Fruit fly (Drosophila melanogaster): ENCODE measurements around the gene gcm2.

Gene gcm2

dm6 chr2L:9570673-9571193 is 37.6 kb upstream of the gcm2 start (continued):
- TF ChIP-seq tll (GFP tag; optimal IDR thresholded peaks at IDR 0.05) (no peak), CG13123 (GFP tag; optimal IDR thresholded peaks at IDR 0.05) (peak; percentile 2), sd (tag; optimal IDR thresholded peaks at IDR 0.05) (peak; percentile 59), CG15696 (tag; optimal IDR thresholded peaks at IDR 0.05) (no peak), CG3281 (GFP tag; optimal IDR thresholded peaks at IDR 0.05) (peak; percentile 29), zen2 (GFP tag; IDR thresholded peaks at IDR 0.05; ENCODE audit: partially characterized antibody) (no peak), HLHmδ (GFP tag; optimal IDR thresholded peaks at IDR 0.05) (no peak), Rfx (GFP tag; IDR thresholded peaks at IDR 0.05) (0 out of 2 replicates have a peak, but pooled peaks have one; percentile 6), CG31365 (tag; optimal IDR thresholded peaks at IDR 0.05) (peak; percentile 27), CG12744 (GFP tag; optimal IDR thresholded peaks at IDR 0.05) (no peak), CG13775 (GFP tag; optimal IDR thresholded peaks at IDR 0.05) (no peak), Atf-2 (GFP tag; optimal IDR thresholded peaks at IDR 0.05) (no peak), az2 (GFP tag; optimal IDR thresholded peaks at IDR 0.05) (no peak), kni (GFP tag; optimal IDR thresholded peaks at IDR 0.05) (peak; percentile 50), CG3995 (GFP tag; optimal IDR thresholded peaks at IDR 0.05) (no peak), pita (GFP tag; optimal IDR thresholded peaks at IDR 0.05) (no peak), CG1647 (GFP tag; optimal IDR thresholded peaks at IDR 0.05) (peak; percentile 20), tio (GFP tag; optimal IDR thresholded peaks at IDR 0.05) (no peak), caup (GFP tag; optimal IDR thresholded peaks at IDR 0.05; ENCODE audit: severe bottlenecking) (peak; percentile 27), disco-r (GFP tag; optimal IDR thresholded peaks at IDR 0.05) (no peak), CG11398 (GFP tag; optimal IDR thresholded peaks at IDR 0.05) (peak; percentile 27), CG7786 (GFP tag; optimal IDR thresholded peaks at IDR 0.05) (no peak), salm (tag; optimal IDR thresholded peaks at IDR 0.05) (peak; percentile 53), maf-S (GFP tag; optimal IDR thresholded peaks at IDR 0.05) (no peak), fu2 (GFP tag; optimal IDR thresholded peaks at IDR 0.05) (no peak), Blimp-1 (GFP tag; optimal IDR thresholded peaks at IDR 0.05) (peak; percentile 11), odd (GFP tag; optimal IDR thresholded peaks at IDR 0.05) (peak; percentile 45), CG4360 (GFP tag; IDR thresholded peaks at IDR 0.05) (peak; percentile 80), aop (GFP tag; IDR thresholded peaks at IDR 0.05) (no peak), MESR4 (GFP tag; optimal IDR thresholded peaks at IDR 0.05) (peak; percentile 11), CG18011 (GFP tag; optimal IDR thresholded peaks at IDR 0.05) (peak; percentile 94), CG10543 (GFP tag; optimal IDR thresholded peaks at IDR 0.05) (peak; percentile 70), psq (GFP tag; optimal IDR thresholded peaks at IDR 0.05) (no peak), h (optimal IDR thresholded peaks at IDR 0.05) (no peak), unpg (GFP tag; optimal IDR thresholded peaks at IDR 0.05) (peak; percentile 46), Sox100B (GFP tag; optimal IDR thresholded peaks at IDR 0.05) (peak; percentile 28), Hmx (GFP tag; optimal IDR thresholded peaks at IDR 0.05) (no peak), D19B (GFP tag; optimal IDR thresholded peaks at IDR 0.05) (no peak), nerfin-1 (tag; optimal IDR thresholded peaks at IDR 0.05) (no peak), CG10321 (GFP tag; IDR thresholded peaks at IDR 0.05) (no peak), CG8765 (GFP tag; IDR thresholded peaks at IDR 0.05) (no peak), CG6791 (GFP tag; IDR thresholded peaks at IDR 0.05; ENCODE audit: partially characterized antibody) (no peak), Gug (GFP tag; IDR thresholded peaks at IDR 0.05) (no peak), Usf (GFP tag; optimal IDR thresholded peaks at IDR 0.05) (no peak), CoRest (tag; optimal IDR thresholded peaks at IDR 0.05) (no peak), CG34376 (GFP tag; optimal IDR thresholded peaks at IDR 0.05) (peak; percentile 46), danr (GFP tag; IDR thresholded peaks at IDR 0.05) (no peak), rib (GFP tag; IDR thresholded peaks at IDR 0.05) (no peak), CG8924 (tag; optimal IDR thresholded peaks at IDR 0.05) (no peak), oc (tag; optimal IDR thresholded peaks at IDR 0.05) (peak; percentile 47), Xrp1 (GFP tag; IDR thresholded peaks at IDR 0.05) (0 out of 2 replicates have a peak, but pooled peaks have one; percentile 41)

All from whole organism, embryonic.